ENCODE assay signal across 5 fruit fly cellular contexts in genomic region chr3R:24613819-24614706, dm6.
TF ChIP-seq lines count a peak whose summit lies in the region.

No protein-coding gene starts in this region.

- no peak for TF ChIP-seq CTCF in whole organism, embryonic (GFP tag; optimal IDR thresholded peaks at IDR 0.05; lab: Kevin White, UChicago)

TF ChIP-seq in whole organism, adult, 20 proteins besides CTCF, POLR2A, EP300 and RAD21:
- TF ChIP-seq tj (GFP tag; optimal IDR thresholded peaks at IDR 0.05; lab: Kevin White, UChicago) (peak; percentile 95), CG11617 (GFP tag; optimal IDR thresholded peaks at IDR 0.05; lab: Kevin White, UChicago) (no peak)

TF ChIP-seq in whole organism, embryonic, 481 proteins besides CTCF, POLR2A, EP300 and RAD21 (continues in another document):
- TF ChIP-seq chm (GFP tag; IDR thresholded peaks at IDR 0.05; lab: Robert Waterston, UW) (no peak), CG6813 (GFP tag; optimal IDR thresholded peaks at IDR 0.05; lab: Kevin White, UChicago) (no peak), Hr39 (optimal IDR thresholded peaks at IDR 0.05; lab: Kevin White, UChicago) (peak; percentile 78), fu2 (GFP tag; optimal IDR thresholded peaks at IDR 0.05; lab: Kevin White, UChicago) (no peak), nom (GFP tag; optimal IDR thresholded peaks at IDR 0.05; lab: Kevin White, UChicago) (peak; percentile 96), CG10979 (tag; optimal IDR thresholded peaks at IDR 0.05; lab: Kevin White, UChicago) (no peak), tgo (GFP tag; IDR thresholded peaks at IDR 0.05; lab: Robert Waterston, UW) (no peak), CG12299 (tag; optimal IDR thresholded peaks at IDR 0.05; lab: Kevin White, UChicago) (no peak), Dref (GFP tag; IDR thresholded peaks at IDR 0.05; lab: Robert Waterston, UW) (no peak), Sox102F (GFP tag; optimal IDR thresholded peaks at IDR 0.05; lab: Kevin White, UChicago) (peak; percentile 11), kni (GFP tag; optimal IDR thresholded peaks at IDR 0.05; lab: Kevin White, UChicago) (no peak), CG7357 (GFP tag; IDR thresholded peaks at IDR 0.05; lab: Robert Waterston, UW) (no peak), Ets65A (GFP tag; lab: Kevin White, UChicago) (peak; percentile 58), H2.0 (GFP tag; IDR thresholded peaks at IDR 0.05; lab: Robert Waterston, UW) (no peak), Ptx1 (GFP tag; IDR thresholded peaks at IDR 0.05; lab: Robert Waterston, UW) (no peak), caup (GFP tag; optimal IDR thresholded peaks at IDR 0.05; lab: Kevin White, UChicago; ENCODE audit: severe bottlenecking) (no peak), so (GFP tag; IDR thresholded peaks at IDR 0.05; lab: Robert Waterston, UW) (no peak), eyg (GFP tag; optimal IDR thresholded peaks at IDR 0.05; lab: Kevin White, UChicago) (no peak), CG3847 (GFP tag; IDR thresholded peaks at IDR 0.05; lab: Robert Waterston, UW) (no peak), nmo (GFP tag; optimal IDR thresholded peaks at IDR 0.05; lab: Kevin White, UChicago) (no peak), HLH3B (GFP tag; IDR thresholded peaks at IDR 0.05; lab: Robert Waterston, UW) (no peak), CG11696 (GFP tag; IDR thresholded peaks at IDR 0.05; lab: Robert Waterston, UW) (no peak), cad (GFP tag; optimal IDR thresholded peaks at IDR 0.05; lab: Kevin White, UChicago) (no peak), CG2116 (GFP tag; optimal IDR thresholded peaks at IDR 0.05; lab: Kevin White, UChicago) (no peak)

TF ChIP-seq in whole organism, prepupa, 60 proteins besides CTCF, POLR2A, EP300 and RAD21 (continues in another document):
- TF ChIP-seq Lpt (GFP tag; optimal IDR thresholded peaks at IDR 0.05; lab: Kevin White, UChicago) (peak; percentile 59), Sox102F (GFP tag; optimal IDR thresholded peaks at IDR 0.05; lab: Kevin White, UChicago) (peak; percentile 44), OdsH (GFP tag; optimal IDR thresholded peaks at IDR 0.05; lab: Kevin White, UChicago) (peak; percentile 40), Eip78C (GFP tag; lab: Kevin White, UChicago) (peak; percentile 84), dsx (GFP tag; optimal IDR thresholded peaks at IDR 0.05; lab: Kevin White, UChicago; ENCODE audit: poor library complexity, severe bottlenecking) (peak; percentile 69), fkh (GFP tag; optimal IDR thresholded peaks at IDR 0.05; lab: Kevin White, UChicago) (no peak), CG7368 (GFP tag; optimal IDR thresholded peaks at IDR 0.05; lab: Kevin White, UChicago) (peak; percentile 45), CG11762 (GFP tag; optimal IDR thresholded peaks at IDR 0.05; lab: Kevin White, UChicago; ENCODE audit: insufficient read depth) (peak; percentile 51), CG32006 (GFP tag; optimal IDR thresholded peaks at IDR 0.05; lab: Kevin White, UChicago) (peak; percentile 61), CG34406 (GFP tag; optimal IDR thresholded peaks at IDR 0.05; lab: Kevin White, UChicago) (peak; percentile 57), CG11902 (GFP tag; optimal IDR thresholded peaks at IDR 0.05; lab: Kevin White, UChicago) (peak; percentile 45), salr (GFP tag; optimal IDR thresholded peaks at IDR 0.05; lab: Kevin White, UChicago) (peak in 1 of 2 experiments; percentile 30), esn (GFP tag; optimal IDR thresholded peaks at IDR 0.05; lab: Kevin White, UChicago) (peak; percentile 59), CG6792 (GFP tag; optimal IDR thresholded peaks at IDR 0.05; lab: Kevin White, UChicago) (peak; percentile 64), CG6276 (GFP tag; optimal IDR thresholded peaks at IDR 0.05; lab: Kevin White, UChicago) (peak; percentile 68), CG6854 (GFP tag; optimal IDR thresholded peaks at IDR 0.05; lab: Kevin White, UChicago) (peak; percentile 92), CG1621 (tag; optimal IDR thresholded peaks at IDR 0.05; lab: Kevin White, UChicago) (peak; percentile 64), ss (GFP tag; optimal IDR thresholded peaks at IDR 0.05; lab: Kevin White, UChicago) (peak; percentile 92 to 94), Gug (GFP tag; IDR thresholded peaks at IDR 0.05; lab: Robert Waterston, UW) (peak; percentile 45), Ets21C (GFP tag; optimal IDR thresholded peaks at IDR 0.05; lab: Kevin White, UChicago) (peak; percentile 26), CG8319 (GFP tag; optimal IDR thresholded peaks at IDR 0.05; lab: Kevin White, UChicago) (peak; percentile 0), CG8119 (GFP tag; IDR thresholded peaks at IDR 0.05; lab: Robert Waterston, UW) (peak; percentile 85)

TF ChIP-seq in whole organism, pupa, 21 proteins besides CTCF, POLR2A, EP300 and RAD21:
- TF ChIP-seq Ets98B (GFP tag; IDR thresholded peaks at IDR 0.05; lab: Robert Waterston, UW) = peak; percentile 73
- peak; percentile 84 for TF ChIP-seq Snoo (tag; optimal IDR thresholded peaks at IDR 0.05; lab: Kevin White, UChicago)
- TF ChIP-seq CG10348 (GFP tag; IDR thresholded peaks at IDR 0.05; lab: Robert Waterston, UW) = no peak
- TF ChIP-seq CG9948 (tag; optimal IDR thresholded peaks at IDR 0.05; lab: Kevin White, UChicago) = peak; percentile 32
- peak; percentile 77 for TF ChIP-seq Pif1B (GFP tag; optimal IDR thresholded peaks at IDR 0.05; lab: Kevin White, UChicago)
- TF ChIP-seq fd96Ca (GFP tag; IDR thresholded peaks at IDR 0.05; lab: Robert Waterston, UW) = peak; percentile 53
- TF ChIP-seq CG17806 (tag; optimal IDR thresholded peaks at IDR 0.05; lab: Kevin White, UChicago) = peak; percentile 58
- peak; percentile 71 for TF ChIP-seq gl (tag; optimal IDR thresholded peaks at IDR 0.05; lab: Kevin White, UChicago)
- peak; percentile 60 for TF ChIP-seq CG15710 (tag; optimal IDR thresholded peaks at IDR 0.05; lab: Kevin White, UChicago)
- TF ChIP-seq CG8301 (tag; optimal IDR thresholded peaks at IDR 0.05; lab: Kevin White, UChicago) = peak; percentile 10
- TF ChIP-seq CG14655 (GFP tag; optimal IDR thresholded peaks at IDR 0.05; lab: Kevin White, UChicago) = peak; percentile 25
- peak; percentile 64 for TF ChIP-seq CG8159 (tag; optimal IDR thresholded peaks at IDR 0.05; lab: Kevin White, UChicago)
- TF ChIP-seq Pif1A (GFP tag; optimal IDR thresholded peaks at IDR 0.05; lab: Kevin White, UChicago) = peak; percentile 91
- peak; percentile 89; the same call in 1 of the 2 replicates for TF ChIP-seq CG12605 (GFP tag; IDR thresholded peaks at IDR 0.05; lab: Robert Waterston, UW)
- TF ChIP-seq EcR (GFP tag; optimal IDR thresholded peaks at IDR 0.05; lab: Kevin White, UChicago) = peak; percentile 18
- peak; percentile 25 for TF ChIP-seq D1 (tag; optimal IDR thresholded peaks at IDR 0.05; lab: Kevin White, UChicago)
- peak; percentile 59; the same call in 1 of the 2 replicates for TF ChIP-seq CG32121 (GFP tag; IDR thresholded peaks at IDR 0.05; lab: Robert Waterston, UW)
- TF ChIP-seq rn (GFP tag; IDR thresholded peaks at IDR 0.05; lab: Robert Waterston, UW) = peak; percentile 47; the same call in 1 of the 2 replicates
- peak; percentile 36 for TF ChIP-seq CG34367 (tag; optimal IDR thresholded peaks at IDR 0.05; lab: Kevin White, UChicago)
- TF ChIP-seq CG4496 (GFP tag; IDR thresholded peaks at IDR 0.05; lab: Robert Waterston, UW) = peak; percentile 74
- peak; percentile 83 for TF ChIP-seq CG13204 (GFP tag; optimal IDR thresholded peaks at IDR 0.05; lab: Kevin White, UChicago)

TF ChIP-seq in whole organism, wandering third instar larva, 38 proteins besides CTCF, POLR2A, EP300 and RAD21:
- TF ChIP-seq dmrt93B (GFP tag; optimal IDR thresholded peaks at IDR 0.05; lab: Kevin White, UChicago) (peak; percentile 17), woc (GFP tag; optimal IDR thresholded peaks at IDR 0.05; lab: Kevin White, UChicago) (peak; percentile 20), OdsH (GFP tag; optimal IDR thresholded peaks at IDR 0.05; lab: Kevin White, UChicago) (peak; percentile 23), CG32264 (GFP tag; optimal IDR thresholded peaks at IDR 0.05; lab: Kevin White, UChicago) (no peak), Dfd (GFP tag; optimal IDR thresholded peaks at IDR 0.05; lab: Kevin White, UChicago) (no peak), psq (GFP tag; optimal IDR thresholded peaks at IDR 0.05; lab: Kevin White, UChicago) (peak; percentile 38), foxo (GFP tag; optimal IDR thresholded peaks at IDR 0.05; lab: Kevin White, UChicago) (peak in 1 of 2 experiments; percentile 52), Rel (GFP tag; optimal IDR thresholded peaks at IDR 0.05; lab: Kevin White, UChicago) (peak; percentile 74), Rel (tag; optimal IDR thresholded peaks at IDR 0.05; lab: Kevin White, UChicago) (no peak), CG9705 (GFP tag; optimal IDR thresholded peaks at IDR 0.05; lab: Kevin White, UChicago) (no peak), br (GFP tag; optimal IDR thresholded peaks at IDR 0.05; lab: Kevin White, UChicago) (peak; percentile 31), dsf (GFP tag; optimal IDR thresholded peaks at IDR 0.05; lab: Kevin White, UChicago; ENCODE audit: borderline replicate concordance) (no peak), Hnf4 (GFP tag; optimal IDR thresholded peaks at IDR 0.05; lab: Kevin White, UChicago) (no peak), Jra (GFP tag; optimal IDR thresholded peaks at IDR 0.05; lab: Kevin White, UChicago) (no peak), dl (GFP tag; optimal IDR thresholded peaks at IDR 0.05; lab: Kevin White, UChicago; ENCODE audit: insufficient read depth in 1 of 2, partially characterized antibody in 2 of 2) (no peak), jim (GFP tag; optimal IDR thresholded peaks at IDR 0.05; lab: Kevin White, UChicago) (peak; percentile 12), sage (GFP tag; optimal IDR thresholded peaks at IDR 0.05; lab: Kevin White, UChicago) (peak; percentile 21), Abd-B (GFP tag; optimal IDR thresholded peaks at IDR 0.05; lab: Kevin White, UChicago) (no peak), ey (GFP tag; optimal IDR thresholded peaks at IDR 0.05; lab: Kevin White, UChicago) (peak; percentile 49), rgr (GFP tag; optimal IDR thresholded peaks at IDR 0.05; lab: Kevin White, UChicago) (peak; percentile 51), Mio (GFP tag; optimal IDR thresholded peaks at IDR 0.05; lab: Kevin White, UChicago) (no peak), h (GFP tag; optimal IDR thresholded peaks at IDR 0.05; lab: Kevin White, UChicago) (peak; percentile 7), Sp1 (GFP tag; optimal IDR thresholded peaks at IDR 0.05; lab: Kevin White, UChicago) (peak; percentile 65), fru (GFP tag; optimal IDR thresholded peaks at IDR 0.05; lab: Kevin White, UChicago) (peak; percentile 41)
